Fruit fly (Drosophila melanogaster) whole organism, pupa: Measurements from ENCODE around the gene Acat1.

Experiments used
- CG32121 ChIP-seq: fragments of 200-800 bp; sonication (Bioruptor generic); IDR thresholded peaks from 2 replicates; pipeline ENCODE4 v1.3.6; 2022; ENCODE audit warnings: missing biosample characterization, missing genetic modification characterization
- CG4496 ChIP-seq: fragments of 200-800 bp; sonication (Bioruptor generic); IDR thresholded peaks from 3 replicates; pipeline ENCODE4 v1.3.6; 2022; ENCODE audit warnings: missing biosample characterization, missing genetic modification characterization
- CG8301 ChIP-seq: fragments of 200-800 bp; sonication (Bioruptor generic); optimal IDR thresholded peaks from 2 replicates; lab custom pipeline; 2018; ENCODE audit warnings: missing biosample characterization, mild to moderate bottlenecking, missing genetic modification characterization
- EcR ChIP-seq: fragments of 200-800 bp; sonication (Bioruptor generic); optimal IDR thresholded peaks from 3 replicates; lab custom pipeline; 2019; ENCODE audit warnings: missing biosample characterization, missing genetic modification characterization, mild to moderate bottlenecking, moderate library complexity, missing genetic modification reagents
- fd96Ca ChIP-seq: fragments of 200-800 bp; sonication (Bioruptor generic); IDR thresholded peaks from 3 replicates; pipeline ENCODE4 v1.3.6; 2022; ENCODE audit warnings: missing biosample characterization, missing genetic modification characterization

DNA sequence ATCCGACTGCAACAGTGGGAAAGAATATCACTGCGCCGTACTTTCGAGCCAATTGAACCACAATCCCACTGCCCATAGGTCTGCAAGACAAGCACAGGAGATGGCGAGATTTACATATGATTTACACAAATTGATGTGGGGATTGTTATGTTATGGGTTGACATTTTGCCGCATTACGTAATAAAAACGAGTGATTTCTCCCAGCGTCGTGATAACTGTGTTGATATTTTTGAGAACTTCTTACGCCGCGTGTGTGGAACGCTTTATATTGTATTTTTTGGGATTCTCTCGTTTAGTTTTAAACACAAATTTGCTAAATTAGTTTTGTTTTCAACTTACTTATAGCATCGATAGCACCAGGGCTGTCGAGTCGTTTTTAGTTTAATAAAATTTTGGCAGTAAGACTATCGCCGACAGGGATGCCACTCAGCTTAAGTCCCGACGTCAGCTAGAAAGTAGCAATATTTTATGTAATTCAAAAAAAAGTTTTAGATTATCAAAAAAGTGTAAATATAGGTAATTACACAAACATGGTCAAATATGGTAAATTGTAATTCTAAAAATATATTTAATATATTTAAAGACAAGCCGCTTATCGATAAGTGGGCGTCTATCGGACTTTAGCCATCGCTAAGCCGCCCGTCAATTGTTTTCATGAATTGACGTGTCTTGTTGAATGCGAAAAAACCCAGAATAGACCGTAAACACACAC lies 5.0 kb upstream of the Acat1 start, which contains the start of the genes CG45089, ND-MNLL and p115:
- TF ChIP-seq CG4496 (GFP tag; lab: Robert Waterston, UW) (0 out of 3 replicates have a peak, but pooled peaks have one; percentile 26), fd96Ca (GFP tag; lab: Robert Waterston, UW) (no peak; the same call in 2 of the 3 replicates), EcR (no peak), CG8301 (tag; lab: Kevin White, UChicago) (no peak), CG32121 (peak; percentile 48; the same call in 1 of the 2 replicates)
